Worm (Caenorhabditis elegans): Measurements from ENCODE around the gene degl-2.

DNA sequence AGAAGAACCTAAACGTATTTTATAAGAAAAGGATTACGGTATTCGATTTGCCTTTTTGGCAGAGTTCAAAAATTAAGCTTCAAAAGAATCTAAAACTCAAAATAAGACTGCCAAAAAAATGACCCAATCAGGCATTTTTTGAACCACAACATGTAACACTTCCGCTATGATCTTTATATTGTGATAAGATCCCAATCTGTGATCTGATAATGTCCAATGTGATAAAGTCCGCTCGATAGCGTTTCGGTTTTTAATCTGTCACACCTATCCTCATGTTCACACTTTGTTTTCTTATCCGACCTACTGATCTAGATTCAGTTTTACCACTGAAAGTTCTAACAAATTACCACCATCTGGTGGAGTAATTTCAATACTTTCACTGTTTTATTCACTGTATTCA is 29.2 kb upstream of the degl-2 start:
- TF ChIP-seq F37D6.2 (tag; optimal IDR thresholded peaks at IDR 0.05) (no peak), lsy-2 (tag; optimal IDR thresholded peaks at IDR 0.05) (no peak), nhr-77 (tag; optimal IDR thresholded peaks at IDR 0.05) (no peak), nhr-11 (tag; optimal IDR thresholded peaks at IDR 0.05) (no peak), jun-1 (tag; optimal IDR thresholded peaks at IDR 0.05) (no peak)

Measured in whole organism, L4 larva.